Fruit fly (Drosophila melanogaster) whole organism, prepupa: ENCODE data around the gene CG4455.

ENCODE experiments used
- Blimp-1 ChIP-seq: fragments of 200-800 bp; sonication (Bioruptor generic); optimal IDR thresholded peaks from 3 replicates; lab custom pipeline; 2017; ENCODE audit warnings: missing biosample characterization, missing genetic modification characterization, mild to moderate bottlenecking, moderate library complexity, missing genetic modification reagents
- CG10669 ChIP-seq: fragments of 200-800 bp; sonication (Bioruptor generic); optimal IDR thresholded peaks from 3 replicates; lab custom pipeline; 2018; ENCODE audit warnings: missing biosample characterization, mild to moderate bottlenecking, missing genetic modification characterization, moderate library complexity
- CG11762 ChIP-seq: fragments of 200-800 bp; sonication (Bioruptor generic); optimal IDR thresholded peaks from 3 replicates; lab custom pipeline; 2016; ENCODE audit warnings: missing biosample characterization, missing genetic modification characterization; ENCODE audit not compliant: insufficient read depth
- CG11902 ChIP-seq: fragments of 200-800 bp; sonication (Bioruptor generic); optimal IDR thresholded peaks from 3 replicates; lab custom pipeline; 2016; ENCODE audit warnings: missing biosample characterization, missing genetic modification characterization
- CG15336 ChIP-seq: fragments of 200-800 bp; sonication (Bioruptor generic); IDR thresholded peaks from 2 replicates; pipeline ENCODE4 v1.3.6; 2022; ENCODE audit warnings: missing biosample characterization, missing genetic modification characterization
- CG16779 ChIP-seq: fragments of 200-800 bp; sonication (Bioruptor generic); optimal IDR thresholded peaks from 3 replicates; lab custom pipeline; 2017; ENCODE audit warnings: missing biosample characterization, mild to moderate bottlenecking, missing genetic modification characterization
- CG3032 ChIP-seq: fragments of 200-800 bp; optimal IDR thresholded peaks from 2 replicates; lab custom pipeline; 2019; ENCODE audit warnings: missing biosample characterization, mild to moderate bottlenecking, missing genetic modification characterization, moderate library complexity
- CG31627 ChIP-seq: fragments of 200-800 bp; sonication (Bioruptor generic); optimal IDR thresholded peaks from 3 replicates; lab custom pipeline; 2016; ENCODE audit warnings: missing biosample characterization, missing genetic modification characterization
- CG34406 ChIP-seq: fragments of 200-800 bp; sonication (Bioruptor generic); optimal IDR thresholded peaks from 3 replicates; lab custom pipeline; 2016; ENCODE audit warnings: missing biosample characterization, missing genetic modification characterization
- CG3919 ChIP-seq: fragments of 200-800 bp; sonication (Bioruptor generic); optimal IDR thresholded peaks from 3 replicates; lab custom pipeline; 2016; ENCODE audit warnings: missing biosample characterization, missing genetic modification characterization
- CG6163 ChIP-seq: fragments of 200-800 bp; sonication (Bioruptor generic); IDR thresholded peaks from 3 replicates; pipeline ENCODE4 v1.3.6; 2022; ENCODE audit warnings: missing biosample characterization, missing genetic modification characterization
- CG6276 ChIP-seq: fragments of 200-800 bp; sonication (Bioruptor generic); optimal IDR thresholded peaks from 2 replicates; lab custom pipeline; 2017; ENCODE audit warnings: missing biosample characterization, mild to moderate bottlenecking, missing genetic modification characterization
- CG6792 ChIP-seq: fragments of 200-800 bp; sonication (Bioruptor generic); optimal IDR thresholded peaks from 3 replicates; lab custom pipeline; 2016; ENCODE audit warnings: missing biosample characterization, missing genetic modification characterization
- CG6808 ChIP-seq: fragments of 200-800 bp; sonication (Bioruptor generic); optimal IDR thresholded peaks from 3 replicates; lab custom pipeline; 2017; ENCODE audit warnings: missing biosample characterization, missing genetic modification characterization, mild to moderate bottlenecking, moderate library complexity, missing genetic modification reagents
- CG6854 ChIP-seq: fragments of 200-800 bp; sonication (Bioruptor generic); optimal IDR thresholded peaks from 2 replicates; lab custom pipeline; 2017; ENCODE audit warnings: missing biosample characterization, mild to moderate bottlenecking, missing genetic modification characterization
- CG7368 ChIP-seq: fragments of 200-800 bp; sonication (Bioruptor generic); optimal IDR thresholded peaks from 3 replicates; lab custom pipeline; 2016; ENCODE audit warnings: missing biosample characterization, missing genetic modification characterization
- CG8119 ChIP-seq: fragments of 200-800 bp; sonication (Bioruptor generic); IDR thresholded peaks from 3 replicates; pipeline ENCODE4 v1.3.6; 2022; ENCODE audit warnings: missing biosample characterization, missing genetic modification characterization
- CG8319 ChIP-seq: fragments of 200-800 bp; sonication (Bioruptor generic); optimal IDR thresholded peaks from 3 replicates; lab custom pipeline; 2016; ENCODE audit warnings: missing biosample characterization, missing genetic modification characterization
- CG8632 ChIP-seq: fragments of 200-800 bp; sonication (Bioruptor generic); optimal IDR thresholded peaks from 3 replicates; lab custom pipeline; 2016; ENCODE audit warnings: missing biosample characterization, missing genetic modification characterization
- CG9139 ChIP-seq: fragments of 200-800 bp; sonication (Bioruptor generic); optimal IDR thresholded peaks from 3 replicates; lab custom pipeline; 2017; ENCODE audit warnings: missing biosample characterization, mild to moderate bottlenecking, missing genetic modification characterization
- Eip75B ChIP-seq: fragments of 200-800 bp; sonication (Bioruptor generic); optimal IDR thresholded peaks from 3 replicates; lab custom pipeline; 2016; ENCODE audit warnings: missing biosample characterization, missing genetic modification characterization
- Eip78C ChIP-seq: fragments of 200-800 bp; sonication (Bioruptor generic); peaks from one replicate; lab custom pipeline; 2016; ENCODE audit warnings: missing biosample characterization, missing genetic modification characterization
- Eip93F ChIP-seq: fragments of 200-800 bp; sonication (Bioruptor generic); optimal IDR thresholded peaks from 2 replicates; lab custom pipeline; 2016; ENCODE audit warnings: missing biosample characterization, mild to moderate bottlenecking, missing genetic modification characterization
- Ets21C ChIP-seq: fragments of 200-800 bp; sonication (Bioruptor generic); optimal IDR thresholded peaks from 3 replicates; lab custom pipeline; 2016; ENCODE audit warnings: missing biosample characterization, missing genetic modification characterization
- Ets96B ChIP-seq: fragments of 200-800 bp; optimal IDR thresholded peaks from 2 replicates; lab custom pipeline; 2019; ENCODE audit warnings: missing biosample characterization, mild to moderate bottlenecking, missing genetic modification characterization, moderate library complexity
- Gug ChIP-seq: fragments of 200-800 bp; sonication (Bioruptor generic); IDR thresholded peaks from 2 replicates; pipeline ENCODE4 v1.3.6; 2022; ENCODE audit warnings: missing biosample characterization, missing genetic modification characterization
- Hr38 ChIP-seq: sonication (Bioruptor generic); optimal IDR thresholded peaks from 2 replicates; lab custom pipeline; 2016; ENCODE audit warnings: missing biosample characterization, missing genetic modification characterization
- Hr4 ChIP-seq: fragments of 200-800 bp; sonication (Bioruptor generic); optimal IDR thresholded peaks from 3 replicates; lab custom pipeline; 2016; ENCODE audit warnings: missing biosample characterization, missing genetic modification characterization
- OdsH ChIP-seq: fragments of 200-800 bp; sonication (Bioruptor generic); optimal IDR thresholded peaks from 3 replicates; lab custom pipeline; 2016; ENCODE audit warnings: missing biosample characterization, missing genetic modification characterization
- Smox ChIP-seq: fragments of 200-800 bp; sonication (Bioruptor generic); optimal IDR thresholded peaks from 3 replicates; lab custom pipeline; 2016; ENCODE audit warnings: missing biosample characterization, missing genetic modification characterization
- Sox102F ChIP-seq: fragments of 200-800 bp; sonication (Bioruptor generic); optimal IDR thresholded peaks from 2 replicates; lab custom pipeline; 2016; ENCODE audit warnings: missing biosample characterization, mild to moderate bottlenecking, missing genetic modification characterization
- Sox14 ChIP-seq: fragments of 200-800 bp; sonication (Bioruptor generic); optimal IDR thresholded peaks from 3 replicates; lab custom pipeline; 2016; ENCODE audit warnings: missing biosample characterization, missing genetic modification characterization
- Sox15 ChIP-seq: fragments of 200-800 bp; sonication (Bioruptor generic); optimal IDR thresholded peaks from 3 replicates; lab custom pipeline; 2016; ENCODE audit warnings: missing biosample characterization, missing genetic modification characterization
- achi ChIP-seq: fragments of 200-800 bp; sonication (Bioruptor generic); optimal IDR thresholded peaks from 3 replicates; lab custom pipeline; 2016; ENCODE audit warnings: missing biosample characterization, missing genetic modification characterization
- dac ChIP-seq: fragments of 200-800 bp; sonication (Bioruptor generic); optimal IDR thresholded peaks from 2 replicates; lab custom pipeline; 2017; ENCODE audit warnings: missing biosample characterization, mild to moderate bottlenecking, missing genetic modification characterization
- dsx ChIP-seq: fragments of 200-800 bp; optimal IDR thresholded peaks from 3 replicates; lab custom pipeline; 2019; ENCODE audit warnings: missing biosample characterization, mild to moderate bottlenecking, missing genetic modification characterization, moderate library complexity; ENCODE audit not compliant: poor library complexity, severe bottlenecking
- eg ChIP-seq: fragments of 200-800 bp; sonication (Bioruptor generic); IDR thresholded peaks from 3 replicates; pipeline ENCODE4 v1.3.6; 2022; ENCODE audit warnings: missing biosample characterization, missing genetic modification characterization
- esn ChIP-seq: fragments of 200-800 bp; sonication (Bioruptor generic); optimal IDR thresholded peaks from 2 replicates; lab custom pipeline; 2016; ENCODE audit warnings: missing biosample characterization, mild to moderate bottlenecking, missing genetic modification characterization, moderate library complexity
- fd59A ChIP-seq: fragments of 200-800 bp; sonication (Bioruptor generic); optimal IDR thresholded peaks from 2 replicates; lab custom pipeline; 2017; ENCODE audit warnings: missing biosample characterization, mild to moderate bottlenecking, missing genetic modification characterization, missing genetic modification reagents
- fd85E ChIP-seq: fragments of 200-800 bp; sonication (Bioruptor generic); optimal IDR thresholded peaks from 3 replicates; lab custom pipeline; 2016; ENCODE audit warnings: missing biosample characterization, missing genetic modification characterization
- fkh ChIP-seq: fragments of 200-800 bp; sonication (Bioruptor generic); optimal IDR thresholded peaks from 3 replicates; lab custom pipeline; 2017; ENCODE audit warnings: missing biosample characterization, mild to moderate bottlenecking, missing genetic modification characterization, moderate library complexity
- net ChIP-seq: fragments of 200-800 bp; sonication (Bioruptor generic); optimal IDR thresholded peaks from 3 replicates; lab custom pipeline; 2016; ENCODE audit warnings: missing biosample characterization, missing genetic modification characterization
- pdm3 ChIP-seq: fragments of 200-800 bp; sonication (Bioruptor generic); optimal IDR thresholded peaks from 3 replicates; lab custom pipeline; 2016; ENCODE audit warnings: missing biosample characterization, missing genetic modification characterization
- spab ChIP-seq: fragments of 200-800 bp; sonication (Bioruptor generic); optimal IDR thresholded peaks from 2 replicates; lab custom pipeline; 2017; ENCODE audit warnings: missing biosample characterization, mild to moderate bottlenecking, missing genetic modification characterization, missing genetic modification reagents
- ss ChIP-seq, 2 experiments: fragments of 200-800 bp; sonication (Bioruptor generic); optimal IDR thresholded peaks; 2 replicates in 1 of 2; 3 replicates in 1 of 2; lab custom pipeline; 2017 to 2018; ENCODE audit warnings: mild to moderate bottlenecking in 2 of 2, missing biosample characterization in 2 of 2, missing genetic modification characterization in 2 of 2, moderate library complexity in 1 of 2
- svp ChIP-seq: fragments of 200-800 bp; sonication (Bioruptor generic); peaks from one replicate; lab custom pipeline; 2016; ENCODE audit warnings: missing biosample characterization, missing genetic modification characterization
- topi ChIP-seq: fragments of 200-800 bp; sonication (Bioruptor generic); optimal IDR thresholded peaks from 3 replicates; lab custom pipeline; 2016; ENCODE audit warnings: missing biosample characterization, missing genetic modification characterization
- vri ChIP-seq: fragments of 200-800 bp; sonication (Bioruptor generic); optimal IDR thresholded peaks from 3 replicates; lab custom pipeline; 2016; ENCODE audit warnings: missing biosample characterization, mild to moderate bottlenecking, missing genetic modification characterization

The CG4455 gene

dm6 chr2L:16324833-16325232, 27.9 kb upstream of the CG4455 start:
- TF ChIP-seq CG16779 (tag; lab: Kevin White, UChicago) (peak; percentile 58), Sox14 (GFP tag; lab: Kevin White, UChicago) (peak; percentile 41), fd59A (GFP tag; lab: Kevin White, UChicago) (no peak), eg (no peak), CG7368 (no peak), CG6276 (GFP tag; lab: Kevin White, UChicago) (peak; percentile 22), Sox102F (no peak), achi (GFP tag; lab: Kevin White, UChicago) (no peak), Hr4 (GFP tag; lab: Kevin White, UChicago) (no peak), svp (peak; percentile 89), OdsH (GFP tag; lab: Kevin White, UChicago) (no peak), vri (GFP tag; lab: Kevin White, UChicago) (peak; percentile 22), CG11902 (GFP tag; lab: Kevin White, UChicago) (no peak), CG15336 (GFP tag; lab: Robert Waterston, UW) (peak; percentile 22; the same call in 1 of the 2 replicates), Ets96B (no peak), CG6163 (GFP tag; lab: Robert Waterston, UW) (peak; percentile 59; the same call in 2 of the 3 replicates), CG9139 (GFP tag; lab: Kevin White, UChicago) (peak; percentile 48), CG6808 (GFP tag; lab: Kevin White, UChicago) (peak; percentile 17), Eip78C (GFP tag; lab: Kevin White, UChicago) (peak; percentile 76), Blimp-1 (GFP tag; lab: Kevin White, UChicago) (peak; percentile 31), net (GFP tag; lab: Kevin White, UChicago) (peak; percentile 8), CG8319 (GFP tag; lab: Kevin White, UChicago) (no peak), ss (GFP tag; optimal IDR thresholded peaks at IDR 0.05; lab: Kevin White, UChicago) (peak; percentile 49 to 70), CG6854 (peak; percentile 45)

dm6 chr2L:16325515-16326257, 27.0 kb upstream of the CG4455 start, which contains the start of gene cact:
cact (minus strand) TSS chr2L:16326207.
- TF ChIP-seq Eip93F (GFP tag; lab: Kevin White, UChicago) (peak; percentile 91), Smox (peak; percentile 95), CG3919 (GFP tag; lab: Kevin White, UChicago) (peak; percentile 89), Sox14 (GFP tag; lab: Kevin White, UChicago) (peak; percentile 94), CG9139 (GFP tag; lab: Kevin White, UChicago) (peak; percentile 37), Hr4 (GFP tag; lab: Kevin White, UChicago) (peak; percentile 96), CG8119 (peak; percentile 92), fd85E (peak; percentile 52), CG3032 (peak; percentile 88), CG34406 (GFP tag; lab: Kevin White, UChicago) (peak; percentile 92), dsx (GFP tag; lab: Kevin White, UChicago) (peak; percentile 85), pdm3 (GFP tag; lab: Kevin White, UChicago) (peak; percentile 94), CG8319 (GFP tag; lab: Kevin White, UChicago) (peak; percentile 87), spab (GFP tag; lab: Kevin White, UChicago) (peak; percentile 69), dac (GFP tag; lab: Kevin White, UChicago) (peak; percentile 87), Ets21C (GFP tag; lab: Kevin White, UChicago) (peak; percentile 92), Gug (GFP tag; lab: Robert Waterston, UW) (peak; percentile 91), fkh (GFP tag; lab: Kevin White, UChicago) (peak; percentile 83), Blimp-1 (GFP tag; lab: Kevin White, UChicago) (peak; percentile 23), net (GFP tag; lab: Kevin White, UChicago) (peak; percentile 93), CG7368 (peak; percentile 78), CG6276 (GFP tag; lab: Kevin White, UChicago) (peak; percentile 82), esn (GFP tag; lab: Kevin White, UChicago) (peak; percentile 95), CG15336 (GFP tag; lab: Robert Waterston, UW) (peak; percentile 93), CG11762 (peak; percentile 63), CG31627 (peak; percentile 97), CG10669 (GFP tag; lab: Kevin White, UChicago) (peak; percentile 85), Eip75B (GFP tag; lab: Kevin White, UChicago) (peak; percentile 95), CG6792 (GFP tag; lab: Kevin White, UChicago) (peak; percentile 91), topi (GFP tag; lab: Kevin White, UChicago) (peak; percentile 92), Hr38 (GFP tag; lab: Kevin White, UChicago) (peak; percentile 59), CG8632 (GFP tag; lab: Kevin White, UChicago) (peak; percentile 88), Sox15 (peak; percentile 89)
